Fruit fly (Drosophila melanogaster): ENCODE data around the gene Pi4KIIIalpha.

Gene Pi4KIIIalpha

DNA sequence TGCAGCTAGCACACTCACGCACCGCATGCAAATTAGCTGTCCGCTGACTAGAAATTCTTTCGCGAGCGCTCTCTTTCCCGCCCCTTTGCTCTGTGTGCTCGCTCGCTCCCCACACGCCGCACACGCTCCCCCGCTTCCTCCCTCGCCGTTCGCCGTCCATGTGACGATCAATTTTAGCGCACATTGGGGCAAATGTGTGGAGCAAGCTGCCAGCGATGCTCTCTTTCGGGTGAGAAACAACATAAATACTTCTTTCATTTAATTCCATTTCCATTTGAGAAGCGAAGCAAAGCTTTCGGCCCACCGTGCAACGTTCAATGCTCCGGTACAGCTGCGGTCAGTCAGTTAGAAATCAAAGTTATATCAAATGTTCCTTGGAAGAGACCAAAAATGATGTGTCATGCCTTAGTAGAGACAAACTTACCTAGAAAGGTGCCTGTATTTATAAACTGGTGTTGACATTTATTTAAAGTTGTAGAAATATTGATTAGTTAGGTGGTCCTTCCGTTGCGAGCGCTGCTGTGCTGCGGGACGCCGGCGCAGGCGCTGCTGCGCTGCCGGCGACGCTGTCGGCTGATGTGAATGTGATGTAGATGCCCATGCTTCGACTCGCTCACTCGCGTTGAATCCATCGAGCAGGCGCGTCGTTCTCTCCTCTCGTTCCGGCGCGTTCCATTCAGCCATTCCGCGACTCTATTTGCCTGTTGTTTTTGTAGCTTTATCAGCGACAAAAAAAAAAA is 21.6 kb downstream of the Pi4KIIIalpha start (continued):
- TF ChIP-seq exex (tag; optimal IDR thresholded peaks at IDR 0.05): peak; percentile 84
- TF ChIP-seq CG31224 (GFP tag; IDR thresholded peaks at IDR 0.05): peak; percentile 91
- peak; percentile 96 for TF ChIP-seq Dek (tag; optimal IDR thresholded peaks at IDR 0.05)
- TF ChIP-seq CG18599 (GFP tag; optimal IDR thresholded peaks at IDR 0.05): peak; percentile 98
- TF ChIP-seq NC2β (GFP tag; optimal IDR thresholded peaks at IDR 0.05): peak; percentile 96
- TF ChIP-seq CG6813 (GFP tag; optimal IDR thresholded peaks at IDR 0.05): peak; percentile 96
- peak; percentile 61 for TF ChIP-seq Sry-β (GFP tag; optimal IDR thresholded peaks at IDR 0.05)
- peak; percentile 96 for TF ChIP-seq HmgD (GFP tag; optimal IDR thresholded peaks at IDR 0.05)
- peak; percentile 93 for TF ChIP-seq CG9215 (GFP tag; IDR thresholded peaks at IDR 0.05)
- peak; percentile 95 for TF ChIP-seq repo (GFP tag; optimal IDR thresholded peaks at IDR 0.05)
- TF ChIP-seq sim (GFP tag; IDR thresholded peaks at IDR 0.05): peak; percentile 70; the same call in 1 of the 2 replicates
- peak; percentile 69 for TF ChIP-seq CkIIα-i1 (GFP tag; IDR thresholded peaks at IDR 0.05)
- TF ChIP-seq sna (GFP tag; IDR thresholded peaks at IDR 0.05; ENCODE audit: partially characterized antibody): no peak
- peak; percentile 94 for TF ChIP-seq CG13894 (tag; optimal IDR thresholded peaks at IDR 0.05)
- peak; percentile 92 for TF ChIP-seq gcm2 (GFP tag; optimal IDR thresholded peaks at IDR 0.05)
- TF ChIP-seq CG18764 (GFP tag; optimal IDR thresholded peaks at IDR 0.05): peak; percentile 91
- peak; percentile 88 for TF ChIP-seq peb (GFP tag; IDR thresholded peaks at IDR 0.05)
- TF ChIP-seq zfh1 (GFP tag; IDR thresholded peaks at IDR 0.05): peak; percentile 95
- peak; percentile 97 for TF ChIP-seq sob (GFP tag; IDR thresholded peaks at IDR 0.05)
- peak; percentile 95 for TF ChIP-seq CG5245 (GFP tag; optimal IDR thresholded peaks at IDR 0.05)
- TF ChIP-seq Taf1 (GFP tag; IDR thresholded peaks at IDR 0.05): peak; percentile 89

DNA sequence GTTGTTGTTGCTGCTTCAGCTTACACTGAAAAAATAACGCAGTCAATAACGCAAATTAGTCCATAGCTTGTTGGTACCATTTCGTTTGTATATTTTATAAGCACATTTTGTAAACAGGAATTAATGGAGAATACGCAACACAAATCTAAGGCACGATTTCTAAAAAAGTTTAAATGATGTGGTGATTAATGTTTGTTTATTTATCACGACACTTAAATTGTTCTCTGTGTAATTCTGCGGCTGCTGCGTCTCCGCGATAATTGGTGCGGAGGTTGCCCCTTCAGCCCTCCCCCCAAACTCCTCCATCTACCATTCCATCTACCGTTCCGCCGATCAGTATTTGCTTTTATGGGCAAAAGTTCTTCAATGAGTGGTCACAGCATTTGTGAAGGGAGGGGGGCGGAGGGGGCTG is 22.9 kb downstream of the Pi4KIIIalpha start:
- TF ChIP-seq wor (GFP tag; IDR thresholded peaks at IDR 0.05) (peak; percentile 46; the same call in 1 of the 2 replicates), CG4820 (GFP tag; optimal IDR thresholded peaks at IDR 0.05) (peak; percentile 49), CG7786 (GFP tag; optimal IDR thresholded peaks at IDR 0.05) (peak; percentile 50), fd64A (GFP tag; optimal IDR thresholded peaks at IDR 0.05) (no peak), Dref (GFP tag; IDR thresholded peaks at IDR 0.05) (no peak), CG9876 (GFP tag; optimal IDR thresholded peaks at IDR 0.05) (peak; percentile 39), CG11093 (GFP tag; IDR thresholded peaks at IDR 0.05) (0 out of 3 replicates have a peak, but pooled peaks have one; percentile 16), MTF-1 (GFP tag; optimal IDR thresholded peaks at IDR 0.05; ENCODE audit: borderline replicate concordance) (no peak), CG15601 (tag; optimal IDR thresholded peaks at IDR 0.05) (peak; percentile 33), nerfin-1 (tag; optimal IDR thresholded peaks at IDR 0.05) (peak; percentile 29), CG6683 (GFP tag; optimal IDR thresholded peaks at IDR 0.05) (peak; percentile 34), jing (GFP tag; optimal IDR thresholded peaks at IDR 0.05) (peak; percentile 25), amos (GFP tag; IDR thresholded peaks at IDR 0.05; ENCODE audit: partially characterized antibody) (no peak), Mrtf (GFP tag; IDR thresholded peaks at IDR 0.05) (peak; percentile 54; the same call in 1 of the 3 replicates), CG9609 (GFP tag; optimal IDR thresholded peaks at IDR 0.05) (peak; percentile 56), vnd (GFP tag; IDR thresholded peaks at IDR 0.05; ENCODE audit: partially characterized antibody) (no peak), Lpt (GFP tag; optimal IDR thresholded peaks at IDR 0.05) (no peak), gsb (GFP tag; IDR thresholded peaks at IDR 0.05) (no peak), Dip3 (GFP tag; optimal IDR thresholded peaks at IDR 0.05) (peak; percentile 16), CG10274 (GFP tag; optimal IDR thresholded peaks at IDR 0.05) (peak; percentile 34), maf-S (GFP tag; optimal IDR thresholded peaks at IDR 0.05) (peak; percentile 58), Mes4 (GFP tag; optimal IDR thresholded peaks at IDR 0.05) (peak; percentile 54), gro (GFP tag; optimal IDR thresholded peaks at IDR 0.05) (peak; percentile 50), HmgZ (tag; optimal IDR thresholded peaks at IDR 0.05) (peak; percentile 39), MBD-R2 (GFP tag; IDR thresholded peaks at IDR 0.05) (no peak), chif (GFP tag; optimal IDR thresholded peaks at IDR 0.05) (peak; percentile 51 to 59), hkb (optimal IDR thresholded peaks at IDR 0.05) (no peak), hkb (GFP tag; IDR thresholded peaks at IDR 0.05) (peak; percentile 75), CG8388 (GFP tag; optimal IDR thresholded peaks at IDR 0.05) (peak; percentile 50)
